Fruit fly (Drosophila melanogaster) Kc167 (cell line): ENCODE results near the gene CG17224.

Experiments
- Myc ChIP-seq: fragments of >200 bp; optimal IDR thresholded peaks from 2 replicates; lab custom pipeline; 2017; ENCODE audit warnings: missing external identifiers
- psq ChIP-seq: fragments of >200 bp; optimal IDR thresholded peaks from 2 replicates; lab custom pipeline; 2017; ENCODE audit warnings: missing external identifiers
- ttk ChIP-seq: sonication (Bioruptor generic); optimal IDR thresholded peaks from 2 replicates; lab custom pipeline; 2017; ENCODE audit warnings: missing external identifiers

DNA sequence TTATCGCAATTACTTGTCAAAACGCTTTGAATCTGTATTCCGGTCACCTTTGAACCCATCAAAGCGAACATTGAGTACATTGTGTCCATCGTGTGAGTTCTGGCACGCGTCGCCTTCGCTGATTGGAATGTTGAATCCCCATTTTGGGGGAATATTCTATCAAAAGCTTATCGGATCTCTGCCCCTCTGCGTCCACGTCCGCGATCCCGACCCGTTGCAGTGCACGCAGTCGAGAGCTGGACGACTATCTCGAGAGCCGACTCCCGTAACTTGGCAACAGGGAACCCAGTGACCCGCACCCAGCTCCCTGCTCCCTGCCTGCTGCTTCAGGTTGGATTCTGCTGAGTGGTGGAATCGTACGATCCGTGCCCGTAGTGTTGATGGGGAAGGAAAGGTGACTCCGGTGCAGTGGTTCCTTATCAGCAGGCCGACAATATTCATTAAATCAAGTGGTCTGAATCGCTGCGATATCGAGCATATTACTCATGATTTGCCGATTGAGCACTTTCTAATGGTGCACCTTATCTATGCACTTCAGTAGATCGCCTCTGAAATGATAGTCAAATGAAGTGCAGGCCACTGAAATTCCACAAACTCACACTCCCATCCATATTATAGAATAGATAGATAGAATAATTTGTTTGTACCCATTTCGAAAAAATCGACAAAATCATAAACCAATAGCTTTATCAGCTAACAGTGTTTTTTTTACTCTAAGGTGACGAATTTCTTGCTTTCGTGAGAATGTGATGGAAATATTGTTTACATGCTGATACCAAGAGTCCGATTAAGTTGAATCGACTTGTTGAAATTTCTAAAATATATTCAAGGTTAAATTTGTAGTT is 26.8 kb upstream of the CG17224 start:
- no peak for TF ChIP-seq psq (lab: Kevin White, UChicago)
- TF ChIP-seq Myc: no peak
- no peak for TF ChIP-seq ttk
